Worm (Caenorhabditis elegans) whole organism, mixed stage, embryonic: ENCODE data around the gene F17H10.4.
A peak's percentile ranks its signal among the peaks of the same experiment; 100 is the strongest.

Experiments used
- M03D4.4 ChIP-seq: sonication (generic microtip); optimal IDR thresholded peaks from 2 replicates; lab custom pipeline; 2017; ENCODE audit warnings: mild to moderate bottlenecking, missing genetic modification characterization, missing compliant biosample characterization
- bed-3 ChIP-seq: fragments of 200-800 bp; sonication (Bioruptor generic); optimal IDR thresholded peaks from 3 replicates; lab custom pipeline; 2018; ENCODE audit warnings: mild to moderate bottlenecking, missing genetic modification characterization, moderate library complexity, missing compliant biosample characterization
- blmp-1 ChIP-seq: fragments of 150-350 bp; optimal IDR thresholded peaks from 2 replicates; lab custom pipeline; 2014; ENCODE audit warnings: missing biosample characterization, missing genetic modification characterization
- ceh-39 ChIP-seq: fragments of 150-350 bp; optimal IDR thresholded peaks from 2 replicates; lab custom pipeline; 2014; ENCODE audit warnings: missing biosample characterization, missing genetic modification characterization
- ceh-43 ChIP-seq: fragments of 200-800 bp; sonication (Bioruptor generic); optimal IDR thresholded peaks from 2 replicates; lab custom pipeline; 2018; ENCODE audit warnings: mild to moderate bottlenecking, missing genetic modification characterization, moderate library complexity, missing compliant biosample characterization
- ceh-83 ChIP-seq: fragments of 200-800 bp; sonication (Bioruptor generic); optimal IDR thresholded peaks from 2 replicates; lab custom pipeline; 2018; ENCODE audit warnings: mild to moderate bottlenecking, missing genetic modification characterization, missing compliant biosample characterization
- ces-1 ChIP-seq: fragments of 150-350 bp; optimal IDR thresholded peaks from 2 replicates; lab custom pipeline; 2014; ENCODE audit warnings: missing biosample characterization, missing genetic modification reagents, missing genetic modification characterization
- cnd-1 ChIP-seq: fragments of 200-800 bp; sonication (Bioruptor generic); optimal IDR thresholded peaks from 2 replicates; lab custom pipeline; 2018; ENCODE audit warnings: mild to moderate bottlenecking, missing genetic modification characterization, missing compliant biosample characterization
- drap-1 ChIP-seq: fragments of 200-800 bp; sonication (Bioruptor generic); optimal IDR thresholded peaks from 3 replicates; lab custom pipeline; 2018; ENCODE audit warnings: mild to moderate bottlenecking, missing genetic modification characterization, missing compliant biosample characterization
- elt-1 ChIP-seq: sonication (generic microtip); optimal IDR thresholded peaks from 2 replicates; lab custom pipeline; 2017; ENCODE audit warnings: missing genetic modification characterization, mild to moderate bottlenecking, missing compliant biosample characterization, antibody characterized with exemption, moderate library complexity, borderline replicate concordance; ENCODE audit not compliant: insufficient read depth
- elt-3 ChIP-seq: fragments of 150-350 bp; optimal IDR thresholded peaks from 2 replicates; lab custom pipeline; 2014; ENCODE audit warnings: missing biosample characterization, missing genetic modification characterization
- flh-1 ChIP-seq: fragments of 200-800 bp; sonication (Bioruptor generic); optimal IDR thresholded peaks from 2 replicates; lab custom pipeline; 2018; ENCODE audit warnings: mild to moderate bottlenecking, missing genetic modification characterization, moderate library complexity, missing compliant biosample characterization
- ham-2 ChIP-seq: fragments of 200-800 bp; sonication (Bioruptor generic); optimal IDR thresholded peaks from 2 replicates; lab custom pipeline; 2018; ENCODE audit warnings: mild to moderate bottlenecking, missing genetic modification characterization, missing compliant biosample characterization
- hlh-1 ChIP-seq: fragments of 150-350 bp; optimal IDR thresholded peaks from 2 replicates; lab custom pipeline; 2014; ENCODE audit warnings: missing biosample characterization, missing genetic modification reagents, missing genetic modification characterization
- lin-13 ChIP-seq: fragments of 150-350 bp; optimal IDR thresholded peaks from 2 replicates; lab custom pipeline; 2014; ENCODE audit warnings: missing biosample characterization, missing genetic modification characterization
- lin-32 ChIP-seq: fragments of 200-800 bp; sonication (Bioruptor generic); optimal IDR thresholded peaks from 2 replicates; lab custom pipeline; 2018; ENCODE audit warnings: mild to moderate bottlenecking, missing genetic modification characterization, missing compliant biosample characterization
- lsy-2 ChIP-seq: fragments of 150-350 bp; optimal IDR thresholded peaks from 2 replicates; lab custom pipeline; 2014; ENCODE audit warnings: missing biosample characterization, missing genetic modification characterization
- mab-5 ChIP-seq: fragments of 150-350 bp; optimal IDR thresholded peaks from 2 replicates; lab custom pipeline; 2014; ENCODE audit warnings: missing biosample characterization, missing genetic modification characterization
- mep-1 ChIP-seq: fragments of 150-350 bp; optimal IDR thresholded peaks from 2 replicates; lab custom pipeline; 2017; ENCODE audit warnings: missing biosample characterization, missing genetic modification reagents, missing genetic modification characterization, inconsistent platforms
- mls-2 ChIP-seq: sonication (generic microtip); optimal IDR thresholded peaks from 2 replicates; lab custom pipeline; 2016; ENCODE audit warnings: mild to moderate bottlenecking, missing genetic modification characterization, moderate library complexity, missing compliant biosample characterization
- nhr-12 ChIP-seq: fragments of 150-350 bp; optimal IDR thresholded peaks from 2 replicates; lab custom pipeline; 2014; ENCODE audit warnings: missing biosample characterization, missing genetic modification characterization
- nhr-2 ChIP-seq: fragments of 150-350 bp; optimal IDR thresholded peaks from 2 replicates; lab custom pipeline; 2014; ENCODE audit warnings: missing biosample characterization, missing genetic modification characterization
- nhr-237 ChIP-seq: fragments of 150-350 bp; optimal IDR thresholded peaks from 2 replicates; lab custom pipeline; 2014; ENCODE audit warnings: missing biosample characterization, missing genetic modification characterization
- nhr-28 ChIP-seq: fragments of 150-350 bp; optimal IDR thresholded peaks from 2 replicates; lab custom pipeline; 2014; ENCODE audit warnings: missing biosample characterization, missing genetic modification characterization
- nhr-76 ChIP-seq: sonication (generic microtip); optimal IDR thresholded peaks from 2 replicates; lab custom pipeline; 2017; ENCODE audit warnings: missing biosample characterization, missing genetic modification characterization
- pha-4 ChIP-seq: fragments of 150-350 bp; optimal IDR thresholded peaks from 2 replicates; lab custom pipeline; 2018; ENCODE audit warnings: missing biosample characterization, missing genetic modification reagents, missing genetic modification characterization
- sem-2 ChIP-seq: fragments of 200-800 bp; sonication (Bioruptor generic); optimal IDR thresholded peaks from 2 replicates; lab custom pipeline; 2018; ENCODE audit warnings: mild to moderate bottlenecking, missing genetic modification characterization, missing compliant biosample characterization
- snpc-4 ChIP-seq: fragments of 150-350 bp; optimal IDR thresholded peaks from 2 replicates; lab custom pipeline; 2014; ENCODE audit warnings: missing biosample characterization, missing genetic modification characterization
- sptf-1 ChIP-seq: sonication (generic microtip); optimal IDR thresholded peaks from 2 replicates; lab custom pipeline; 2017; ENCODE audit warnings: mild to moderate bottlenecking, missing genetic modification characterization, moderate library complexity, missing compliant biosample characterization
- tbx-8 ChIP-seq: fragments of 200-800 bp; sonication (Bioruptor generic); optimal IDR thresholded peaks from 2 replicates; lab custom pipeline; 2018; ENCODE audit warnings: mild to moderate bottlenecking, missing genetic modification characterization, moderate library complexity, missing compliant biosample characterization
- unc-120 ChIP-seq: sonication (generic microtip); optimal IDR thresholded peaks from 2 replicates; lab custom pipeline; 2017; ENCODE audit warnings: missing genetic modification characterization, missing compliant biosample characterization; ENCODE audit not compliant: poor library complexity, severe bottlenecking
- unc-39 ChIP-seq: fragments of 150-350 bp; optimal IDR thresholded peaks from 2 replicates; lab custom pipeline; 2014; ENCODE audit warnings: missing biosample characterization, missing genetic modification characterization
- unc-62 ChIP-seq: fragments of 150-350 bp; optimal IDR thresholded peaks from 2 replicates; lab custom pipeline; 2014; ENCODE audit warnings: missing biosample characterization, missing genetic modification reagents, missing genetic modification characterization
- zip-8 ChIP-seq: fragments of 150-350 bp; optimal IDR thresholded peaks from 2 replicates; lab custom pipeline; 2014; ENCODE audit warnings: missing biosample characterization, missing genetic modification characterization
- ztf-11 ChIP-seq: fragments of 150-350 bp; optimal IDR thresholded peaks from 2 replicates; lab custom pipeline; 2014; ENCODE audit warnings: missing biosample characterization, missing genetic modification characterization

F17H10.4 gene

ce11 chrX:13145988-13146873, 19.9 kb upstream of the F17H10.4 start:
- TF ChIP-seq mls-2 (tag; lab: Kevin White, UChicago) (peak; percentile 31), cnd-1 (tag; lab: Kevin White, UChicago) (peak; percentile 97), nhr-76 (tag; lab: Kevin White, UChicago) (no peak), sptf-1 (tag; lab: Kevin White, UChicago) (peak; percentile 72), blmp-1 (tag; lab: Kevin White, UChicago) (peak; percentile 79), nhr-2 (tag; lab: Kevin White, UChicago) (peak; percentile 97), lin-32 (GFP tag; lab: Kevin White, UChicago) (peak; percentile 95), ces-1 (GFP tag; lab: Kevin White, UChicago) (peak; percentile 64), snpc-4 (tag; lab: Kevin White, UChicago) (no peak), tbx-8 (no peak), ztf-11 (peak; percentile 71), ceh-43 (GFP tag; lab: Kevin White, UChicago) (peak; percentile 47)
- TF ChIP-seq, all 35 proteins: peak for 9

- TF ChIP-seq drap-1 (peak; percentile 41), pha-4 (tag; lab: Kevin White, UChicago) (peak; percentile 81), ztf-11 (peak; percentile 86), M03D4.4 (tag; lab: Kevin White, UChicago) (peak; percentile 63), snpc-4 (tag; lab: Kevin White, UChicago) (no peak), sptf-1 (tag; lab: Kevin White, UChicago) (peak; percentile 81), cnd-1 (tag; lab: Kevin White, UChicago) (peak; percentile 69), flh-1 (GFP tag; lab: Kevin White, UChicago) (no peak), nhr-2 (tag; lab: Kevin White, UChicago) (peak; percentile 75), unc-62 (GFP tag; lab: Kevin White, UChicago) (peak; percentile 88), lin-32 (GFP tag; lab: Kevin White, UChicago) (peak; percentile 29), lsy-2 (tag; lab: Kevin White, UChicago) (peak; percentile 72), mep-1 (tag; lab: Kevin White, UChicago) (peak; percentile 57), ceh-39 (no peak), hlh-1 (peak; percentile 65), nhr-12 (tag; lab: Kevin White, UChicago) (no peak), nhr-28 (tag; lab: Kevin White, UChicago) (no peak), nhr-237 (tag; lab: Kevin White, UChicago) (peak; percentile 65), zip-8 (tag; lab: Kevin White, UChicago) (no peak), tbx-8 (peak; percentile 33), bed-3 (GFP tag; lab: Kevin White, UChicago) (peak; percentile 47), ceh-83 (GFP tag; lab: Kevin White, UChicago) (peak; percentile 60), ham-2 (GFP tag; lab: Kevin White, UChicago) (peak; percentile 82), ceh-43 (GFP tag; lab: Kevin White, UChicago) (peak; percentile 46), blmp-1 (tag; lab: Kevin White, UChicago) (no peak), mab-5 (tag; lab: Kevin White, UChicago) (no peak), sem-2 (peak; percentile 45), elt-1 (tag; lab: Kevin White, UChicago) (peak; percentile 47), ces-1 (GFP tag; lab: Kevin White, UChicago) (peak; percentile 62), mls-2 (tag; lab: Kevin White, UChicago) (peak; percentile 81), elt-3 (tag; lab: Kevin White, UChicago) (peak; percentile 39), unc-39 (tag; lab: Kevin White, UChicago) (peak; percentile 74), lin-13 (tag; lab: Kevin White, UChicago) (peak; percentile 64), unc-120 (peak; percentile 99), nhr-76 (tag; lab: Kevin White, UChicago) (no peak)
Observed at ce11 chrX:13144975-13145618, 18.8 kb upstream of the F17H10.4 start.
